Worm (Caenorhabditis elegans): Measurements from ENCODE around the gene R12C12.10.

ce11 chrII:6091380-6091779, 48.3 kb upstream of the R12C12.10 start, which contains the start of the genes fbf-2 and nspg-3:
- no peak for TF ChIP-seq Y116A8C.19 (tag; optimal IDR thresholded peaks at IDR 0.05; ENCODE audit: borderline replicate concordance)
- no peak for TF ChIP-seq snpc-4 (tag; optimal IDR thresholded peaks at IDR 0.05)
- TF ChIP-seq nhr-28 (tag; optimal IDR thresholded peaks at IDR 0.05), result no peak
